Worm (Caenorhabditis elegans) whole organism, early embryonic: ENCODE results near the gene thn-1.

Experiments
- B0310.2 ChIP-seq: sonication (generic microtip); optimal IDR thresholded peaks from 2 replicates; lab custom pipeline; 2016; ENCODE audit warnings: mild to moderate bottlenecking, missing genetic modification characterization, missing compliant biosample characterization
- F13C5.2 ChIP-seq: sonication (generic microtip); optimal IDR thresholded peaks from 2 replicates; lab custom pipeline; 2017; ENCODE audit warnings: mild to moderate bottlenecking, missing genetic modification characterization, inconsistent platforms, missing compliant biosample characterization
- aly-1 ChIP-seq: sonication (generic microtip); optimal IDR thresholded peaks from 2 replicates; lab custom pipeline; 2016; ENCODE audit warnings: missing genetic modification characterization, missing compliant biosample characterization
- ama-1 ChIP-seq: fragments of 150-350 bp; optimal IDR thresholded peaks from 2 replicates; lab custom pipeline; 2014
- ceh-13 ChIP-seq: fragments of 200-800 bp; sonication (Bioruptor generic); optimal IDR thresholded peaks from 2 replicates; lab custom pipeline; 2018; ENCODE audit warnings: mild to moderate bottlenecking, missing genetic modification characterization, missing compliant biosample characterization
- ceh-36 ChIP-seq: sonication (generic microtip); optimal IDR thresholded peaks from 2 replicates; lab custom pipeline; 2016; ENCODE audit warnings: missing genetic modification characterization, inconsistent platforms, missing compliant biosample characterization
- ets-7 ChIP-seq: sonication (generic microtip); optimal IDR thresholded peaks from 2 replicates; lab custom pipeline; 2016; ENCODE audit warnings: missing genotype, missing genetic modification characterization, missing compliant biosample characterization
- flt-1 ChIP-seq: fragments of 200-800 bp; sonication (Bioruptor generic); IDR thresholded peaks from 2 replicates; pipeline ENCODE4 v1.3.6; 2022; ENCODE audit warnings: missing genetic modification characterization, missing compliant biosample characterization
- hmbx-1 ChIP-seq: sonication (generic microtip); optimal IDR thresholded peaks from 2 replicates; lab custom pipeline; 2016; ENCODE audit warnings: mild to moderate bottlenecking, missing genetic modification characterization, missing compliant biosample characterization
- hmg-4 ChIP-seq: fragments of 200-800 bp; sonication (Bioruptor generic); optimal IDR thresholded peaks from 2 replicates; lab custom pipeline; 2018; ENCODE audit warnings: mild to moderate bottlenecking, missing genetic modification characterization, missing compliant biosample characterization
- hnd-1 ChIP-seq: sonication (generic microtip); optimal IDR thresholded peaks from 2 replicates; lab custom pipeline; 2016; ENCODE audit warnings: missing genetic modification characterization, missing compliant biosample characterization
- pes-1 ChIP-seq: fragments of 200-800 bp; sonication (Bioruptor generic); IDR thresholded peaks from 2 replicates; pipeline ENCODE4 v1.3.6; 2022; ENCODE audit warnings: missing genetic modification reagents, missing genetic modification characterization, missing compliant biosample characterization
- scrt-1 ChIP-seq: fragments of 200-800 bp; sonication (Bioruptor generic); IDR thresholded peaks from 2 replicates; pipeline ENCODE4 v1.3.6; 2022; ENCODE audit warnings: missing genetic modification characterization, missing compliant biosample characterization
- sea-1 ChIP-seq: fragments of 200-800 bp; sonication (Bioruptor generic); conservative IDR thresholded peaks from 2 replicates; pipeline ENCODE4 v1.3.6; 2022; ENCODE audit warnings: missing genetic modification characterization, missing compliant biosample characterization
- tbx-11 ChIP-seq: fragments of 200-800 bp; sonication (Bioruptor generic); IDR thresholded peaks from 2 replicates; pipeline ENCODE4 v1.3.6; 2022; ENCODE audit warnings: missing genetic modification characterization, missing compliant biosample characterization
- tbx-37 ChIP-seq: fragments of 200-800 bp; sonication (Bioruptor generic); conservative IDR thresholded peaks from 2 replicates; pipeline ENCODE4 v1.3.6; 2022; ENCODE audit warnings: missing genetic modification reagents, missing genetic modification characterization, missing compliant biosample characterization
- tra-4 ChIP-seq: sonication (generic microtip); optimal IDR thresholded peaks from 2 replicates; lab custom pipeline; 2017; ENCODE audit warnings: missing genetic modification characterization, missing compliant biosample characterization

Gene thn-1

DNA sequence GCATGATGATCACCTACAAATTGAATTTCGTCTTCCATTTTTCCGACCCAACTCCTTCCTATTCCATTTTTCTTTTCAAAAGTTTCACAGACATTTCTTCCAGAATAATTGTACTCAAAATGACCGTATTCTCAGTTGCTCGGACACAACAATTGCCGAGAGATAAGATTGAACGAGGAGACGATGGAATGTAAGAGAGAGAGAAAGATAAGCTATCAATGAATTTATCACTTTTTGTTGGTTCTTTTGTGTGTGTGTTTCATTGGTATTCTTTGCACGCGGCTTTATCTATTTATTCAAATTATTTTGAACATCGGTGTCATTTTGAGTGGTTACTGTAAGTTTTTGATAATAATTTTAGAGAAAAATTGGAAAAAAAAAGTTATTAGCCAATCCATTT lies 40.6 kb downstream of the thn-1 start, which contains the start of gene ugt-65:
ugt-65 (plus strand) TSS at position 229 of the 400 bp plus-strand sequence.
- TF ChIP-seq hmg-4 (GFP tag; lab: Kevin White, UChicago) = no peak
- TF ChIP-seq scrt-1 (GFP tag; lab: Robert Waterston, UW) = no peak
- TF ChIP-seq tbx-11 (GFP tag; lab: Robert Waterston, UW) = no peak

DNA sequence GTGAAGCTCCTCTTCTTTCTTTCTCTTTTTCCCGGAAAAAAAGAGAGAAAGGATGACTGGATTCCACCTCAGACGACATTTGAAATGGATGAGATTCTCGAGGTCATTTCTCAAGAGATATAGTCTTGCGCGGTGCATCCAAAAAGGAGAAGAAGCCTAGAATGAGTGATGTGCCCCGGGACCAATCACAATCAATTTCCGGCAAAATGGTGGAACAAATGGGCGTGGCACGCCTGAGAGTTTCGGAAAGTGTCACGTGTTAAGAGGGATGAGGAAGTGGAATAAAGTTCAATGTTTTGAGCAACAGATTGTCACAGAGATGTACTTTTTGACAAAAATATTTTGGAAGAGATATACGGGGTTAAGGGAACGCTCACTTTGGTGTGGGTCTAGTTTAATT lies 45.7 kb downstream of the thn-1 start:
- no peak for TF ChIP-seq ets-7 (tag; lab: Kevin White, UChicago)
- no peak for TF ChIP-seq tbx-37 (GFP tag; lab: Robert Waterston, UW)
- TF ChIP-seq hmbx-1 (tag; lab: Kevin White, UChicago) = no peak
- no peak for TF ChIP-seq tra-4
- no peak for TF ChIP-seq tbx-11 (GFP tag; lab: Robert Waterston, UW)
- TF ChIP-seq ceh-36 (tag; lab: Kevin White, UChicago) = no peak
- no peak for TF ChIP-seq B0310.2
- no peak for TF ChIP-seq hmg-4 (GFP tag; lab: Kevin White, UChicago)
- TF ChIP-seq flt-1 = no peak
- no peak for TF ChIP-seq ama-1 (lab: Kevin White, UChicago)

- TF ChIP-seq hmg-4 (GFP tag; lab: Kevin White, UChicago) = no peak
- no peak for TF ChIP-seq B0310.2
- no peak for TF ChIP-seq tbx-11 (GFP tag; lab: Robert Waterston, UW)
- no peak for TF ChIP-seq sea-1 (GFP tag; lab: Robert Waterston, UW)
- no peak for TF ChIP-seq tbx-37 (GFP tag; lab: Robert Waterston, UW)
- TF ChIP-seq scrt-1 (GFP tag; lab: Robert Waterston, UW) = no peak
- no peak for TF ChIP-seq pes-1 (GFP tag; lab: Robert Waterston, UW)
- TF ChIP-seq hnd-1 = no peak
- no peak for TF ChIP-seq F13C5.2 (tag; lab: Kevin White, UChicago)
- no peak for TF ChIP-seq ets-7 (tag; lab: Kevin White, UChicago)
- TF ChIP-seq aly-1 (tag; lab: Kevin White, UChicago) = no peak
- no peak for TF ChIP-seq tra-4
Measured at ce11 chrIV:12427687-12428284, 47.9 kb downstream of the thn-1 start.

DNA sequence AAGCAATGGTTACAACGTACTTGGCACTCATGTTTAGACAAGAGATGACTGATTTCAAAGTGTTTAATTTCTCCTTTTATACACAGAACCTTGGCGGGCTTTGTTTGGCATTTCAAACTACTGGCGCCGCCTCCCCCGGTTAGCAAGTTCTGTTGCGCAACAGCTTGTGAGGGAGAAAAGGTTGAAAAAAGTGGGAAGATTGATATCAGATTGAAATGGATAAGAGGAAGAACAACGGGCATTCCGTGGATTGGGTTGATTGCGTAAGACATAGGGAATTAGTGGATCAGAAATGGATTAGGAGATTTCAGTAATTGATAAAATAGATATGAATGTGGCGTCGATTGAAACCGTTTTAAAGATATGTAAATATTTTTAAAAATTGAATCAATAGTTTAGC lies 48.6 kb downstream of the thn-1 start, which contains the start of gene col-130:
col-130 (minus strand) TSS at position 50 of the 400 bp plus-strand sequence.
- no peak for TF ChIP-seq ama-1 (lab: Kevin White, UChicago)
- no peak for TF ChIP-seq hmg-4 (GFP tag; lab: Kevin White, UChicago)
- no peak for TF ChIP-seq hmbx-1 (tag; lab: Kevin White, UChicago)
- no peak for TF ChIP-seq B0310.2

DNA sequence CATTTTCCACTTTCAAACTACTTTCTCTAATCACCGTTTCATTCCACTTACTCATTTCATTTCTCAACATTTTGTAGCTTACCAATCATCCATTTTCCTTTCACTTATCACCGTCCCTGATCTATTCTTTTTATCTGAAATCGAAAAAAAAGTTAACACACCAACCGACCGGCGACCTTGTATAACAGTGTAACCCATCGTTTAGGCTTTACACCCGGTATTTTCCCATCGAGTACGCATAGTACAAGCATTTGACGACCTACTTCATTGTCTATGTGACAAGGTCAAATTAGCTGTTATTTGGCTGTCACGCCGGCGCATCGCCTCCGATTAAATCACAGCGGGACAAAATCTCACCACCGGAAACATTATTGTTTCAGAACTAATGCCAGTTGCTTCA lies 49.6 kb downstream of the thn-1 start:
- TF ChIP-seq ets-7 (tag; lab: Kevin White, UChicago) (no peak), scrt-1 (GFP tag; lab: Robert Waterston, UW) (no peak), sea-1 (GFP tag; lab: Robert Waterston, UW) (no peak), aly-1 (tag; lab: Kevin White, UChicago) (no peak), hnd-1 (no peak), B0310.2 (no peak), ceh-36 (tag; lab: Kevin White, UChicago) (no peak), ceh-13 (GFP tag; lab: Kevin White, UChicago) (no peak), ama-1 (lab: Kevin White, UChicago) (no peak), tbx-37 (GFP tag; lab: Robert Waterston, UW) (no peak), hmg-4 (GFP tag; lab: Kevin White, UChicago) (no peak)
